Worm (Caenorhabditis elegans) whole organism, mixed stage, embryonic: ENCODE measurements around the gene fbxa-166.

ENCODE experiments used
- M03D4.4 ChIP-seq: sonication (generic microtip); optimal IDR thresholded peaks from 2 replicates; lab custom pipeline; 2017; ENCODE audit warnings: mild to moderate bottlenecking, missing genetic modification characterization, missing compliant biosample characterization
- blmp-1 ChIP-seq: fragments of 150-350 bp; optimal IDR thresholded peaks from 2 replicates; lab custom pipeline; 2014; ENCODE audit warnings: missing biosample characterization, missing genetic modification characterization
- ces-1 ChIP-seq: fragments of 150-350 bp; optimal IDR thresholded peaks from 2 replicates; lab custom pipeline; 2014; ENCODE audit warnings: missing biosample characterization, missing genetic modification reagents, missing genetic modification characterization
- elt-3 ChIP-seq: fragments of 150-350 bp; optimal IDR thresholded peaks from 2 replicates; lab custom pipeline; 2014; ENCODE audit warnings: missing biosample characterization, missing genetic modification characterization
- ham-2 ChIP-seq: fragments of 200-800 bp; sonication (Bioruptor generic); optimal IDR thresholded peaks from 2 replicates; lab custom pipeline; 2018; ENCODE audit warnings: mild to moderate bottlenecking, missing genetic modification characterization, missing compliant biosample characterization
- lin-13 ChIP-seq: fragments of 150-350 bp; optimal IDR thresholded peaks from 2 replicates; lab custom pipeline; 2014; ENCODE audit warnings: missing biosample characterization, missing genetic modification characterization
- nhr-76 ChIP-seq: sonication (generic microtip); optimal IDR thresholded peaks from 2 replicates; lab custom pipeline; 2017; ENCODE audit warnings: missing biosample characterization, missing genetic modification characterization
- sptf-1 ChIP-seq: sonication (generic microtip); optimal IDR thresholded peaks from 2 replicates; lab custom pipeline; 2017; ENCODE audit warnings: mild to moderate bottlenecking, missing genetic modification characterization, moderate library complexity, missing compliant biosample characterization
- unc-39 ChIP-seq: fragments of 150-350 bp; optimal IDR thresholded peaks from 2 replicates; lab custom pipeline; 2014; ENCODE audit warnings: missing biosample characterization, missing genetic modification characterization
- unc-62 ChIP-seq: fragments of 150-350 bp; optimal IDR thresholded peaks from 2 replicates; lab custom pipeline; 2014; ENCODE audit warnings: missing biosample characterization, missing genetic modification reagents, missing genetic modification characterization
- zip-8 ChIP-seq: fragments of 150-350 bp; optimal IDR thresholded peaks from 2 replicates; lab custom pipeline; 2014; ENCODE audit warnings: missing biosample characterization, missing genetic modification characterization
- ztf-11 ChIP-seq: fragments of 150-350 bp; optimal IDR thresholded peaks from 2 replicates; lab custom pipeline; 2014; ENCODE audit warnings: missing biosample characterization, missing genetic modification characterization

- TF ChIP-seq elt-3 (no peak), ztf-11 (tag; lab: Kevin White, UChicago) (no peak), unc-62 (GFP tag; lab: Kevin White, UChicago) (no peak), ces-1 (GFP tag; lab: Kevin White, UChicago) (no peak), sptf-1 (no peak), lin-13 (no peak), nhr-76 (tag; lab: Kevin White, UChicago) (no peak), blmp-1 (no peak), unc-39 (tag; lab: Kevin White, UChicago) (no peak), ham-2 (no peak), zip-8 (no peak), M03D4.4 (tag; lab: Kevin White, UChicago) (no peak)
Observed at ce11 chrII:1666025-1666424, 47.2 kb upstream of the fbxa-166 start, which contains the start of gene srlf-29.
